Fruit fly (Drosophila melanogaster): Measurements from ENCODE around the gene CG10011.

The CG10011 gene

dm6 chr3R:28650380-28650779 is 15.5 kb upstream of the CG10011 start, which contains the start of gene CG31050:
Gene CG31050 (minus strand): TSS chr3R:28650480.
- TF ChIP-seq EcR (GFP tag; optimal IDR thresholded peaks at IDR 0.05) (no peak), psq (optimal IDR thresholded peaks at IDR 0.05) (no peak), CG8478 (optimal IDR thresholded peaks at IDR 0.05) (no peak), pan (optimal IDR thresholded peaks at IDR 0.05) (no peak), usp (GFP tag; optimal IDR thresholded peaks at IDR 0.05) (no peak), Dll (optimal IDR thresholded peaks at IDR 0.05) (no peak)

DNA sequence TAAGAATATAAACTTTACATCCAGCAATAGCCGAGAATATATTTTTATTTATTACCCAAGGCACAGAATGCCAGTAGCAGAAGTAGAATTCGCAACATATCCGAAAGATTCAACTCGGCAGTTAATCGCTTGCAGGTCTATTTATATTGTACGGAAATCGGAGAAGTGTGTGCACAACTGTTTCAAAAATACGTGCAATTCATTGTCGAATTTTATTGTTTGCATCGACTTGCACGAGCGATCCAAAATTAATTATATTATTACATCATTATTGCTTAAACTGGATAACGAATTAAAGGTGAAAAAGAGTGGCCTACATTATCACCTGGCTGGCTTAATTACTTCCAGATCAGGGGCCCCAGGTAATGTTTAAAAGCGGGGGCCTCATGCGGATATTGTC is 7.9 kb upstream of the CG10011 start, which contains the start of gene CG14062:
TSS of gene CG14062 (minus strand) at position 101 of the 400 bp plus-strand sequence.
- no peak for TF ChIP-seq pan (optimal IDR thresholded peaks at IDR 0.05)
- TF ChIP-seq usp (GFP tag; optimal IDR thresholded peaks at IDR 0.05) = no peak
- no peak for TF ChIP-seq Dll (optimal IDR thresholded peaks at IDR 0.05)
- TF ChIP-seq EcR (GFP tag; optimal IDR thresholded peaks at IDR 0.05) = no peak
- TF ChIP-seq psq (optimal IDR thresholded peaks at IDR 0.05) = no peak
- no peak for TF ChIP-seq CG8478 (optimal IDR thresholded peaks at IDR 0.05)

- TF ChIP-seq psq (optimal IDR thresholded peaks at IDR 0.05) (no peak), usp (GFP tag; optimal IDR thresholded peaks at IDR 0.05) (no peak), Dll (optimal IDR thresholded peaks at IDR 0.05) (no peak), CG8478 (optimal IDR thresholded peaks at IDR 0.05) (no peak), pan (optimal IDR thresholded peaks at IDR 0.05) (no peak), EcR (GFP tag; optimal IDR thresholded peaks at IDR 0.05) (no peak)
Measured at dm6 chr3R:28636111-28636510, 1.2 kb upstream of the CG10011 start, which contains the start of gene CG9988. Gene CG9988 (plus strand): TSS chr3R:28636411.

- TF ChIP-seq Dll (optimal IDR thresholded peaks at IDR 0.05) (peak; percentile 25), EcR (GFP tag; optimal IDR thresholded peaks at IDR 0.05) (no peak)
Measured at dm6 chr3R:28634261-28634980, 478 bp downstream of the CG10011 start.

- TF ChIP-seq CG8478 (optimal IDR thresholded peaks at IDR 0.05) = no peak
- TF ChIP-seq Dll (optimal IDR thresholded peaks at IDR 0.05) = no peak
- no peak for TF ChIP-seq psq (optimal IDR thresholded peaks at IDR 0.05)
- TF ChIP-seq pan (optimal IDR thresholded peaks at IDR 0.05) = no peak
- no peak for TF ChIP-seq usp (GFP tag; optimal IDR thresholded peaks at IDR 0.05)
- TF ChIP-seq EcR (GFP tag; optimal IDR thresholded peaks at IDR 0.05) = no peak
Measured at dm6 chr3R:28633746-28634145, 1.2 kb downstream of the CG10011 start.

dm6 chr3R:28631753-28632152 is 3.1 kb downstream of the CG10011 start:
- TF ChIP-seq CG8478 (optimal IDR thresholded peaks at IDR 0.05) (no peak), psq (optimal IDR thresholded peaks at IDR 0.05) (no peak), pan (optimal IDR thresholded peaks at IDR 0.05) (no peak), usp (GFP tag; optimal IDR thresholded peaks at IDR 0.05) (no peak), Dll (optimal IDR thresholded peaks at IDR 0.05) (no peak), EcR (GFP tag; optimal IDR thresholded peaks at IDR 0.05) (no peak)

DNA sequence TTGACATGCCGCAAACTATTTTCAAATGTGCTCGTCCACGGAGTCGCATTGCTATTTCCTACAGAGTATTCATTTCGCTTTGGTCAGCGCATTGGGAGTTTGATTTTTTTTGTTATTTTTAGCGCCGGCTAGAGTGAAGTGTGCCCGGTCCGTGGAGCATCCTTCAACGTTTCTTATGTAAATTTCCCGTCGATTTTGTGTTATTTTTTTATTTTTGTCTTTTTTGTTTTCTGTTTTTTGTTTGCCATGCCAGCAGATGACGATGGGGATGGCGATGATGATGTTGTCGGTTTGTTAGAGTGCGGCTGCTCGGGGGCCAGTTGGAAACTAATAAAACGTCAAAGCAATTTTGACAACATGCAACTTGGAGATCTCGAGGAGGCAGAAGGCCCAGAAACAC is 4.0 kb downstream of the CG10011 start:
- TF ChIP-seq usp (GFP tag; optimal IDR thresholded peaks at IDR 0.05) = no peak
- no peak for TF ChIP-seq Dll (optimal IDR thresholded peaks at IDR 0.05)

DNA sequence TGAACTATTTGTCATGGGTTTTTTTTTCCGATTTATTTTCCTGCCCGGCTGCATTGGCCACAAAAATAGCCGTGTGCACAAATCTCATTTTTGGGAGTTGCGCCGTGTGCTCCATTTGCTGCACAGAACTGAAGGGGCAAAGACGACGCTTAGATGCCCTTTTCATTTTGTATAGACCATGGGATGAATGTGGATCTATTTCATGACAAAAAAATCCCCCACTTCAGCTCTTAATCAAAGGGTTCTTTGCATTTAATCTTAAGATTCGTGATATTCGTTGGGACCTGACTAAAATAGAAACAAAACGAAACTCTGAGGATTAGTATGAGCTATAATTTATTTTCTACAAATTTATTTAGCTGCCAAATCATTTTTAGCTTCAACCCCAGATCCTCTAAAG is 4.8 kb downstream of the CG10011 start:
- TF ChIP-seq pan (optimal IDR thresholded peaks at IDR 0.05) (no peak), usp (GFP tag; optimal IDR thresholded peaks at IDR 0.05) (no peak)

- TF ChIP-seq Dll (optimal IDR thresholded peaks at IDR 0.05) = no peak
- peak in 1 of 2 experiments; percentile 77 for TF ChIP-seq EcR (GFP tag; optimal IDR thresholded peaks at IDR 0.05)
- TF ChIP-seq usp (GFP tag; optimal IDR thresholded peaks at IDR 0.05) = no peak
- TF ChIP-seq pan (optimal IDR thresholded peaks at IDR 0.05) = no peak
Measured at dm6 chr3R:28629186-28629979, 5.5 kb downstream of the CG10011 start.

DNA sequence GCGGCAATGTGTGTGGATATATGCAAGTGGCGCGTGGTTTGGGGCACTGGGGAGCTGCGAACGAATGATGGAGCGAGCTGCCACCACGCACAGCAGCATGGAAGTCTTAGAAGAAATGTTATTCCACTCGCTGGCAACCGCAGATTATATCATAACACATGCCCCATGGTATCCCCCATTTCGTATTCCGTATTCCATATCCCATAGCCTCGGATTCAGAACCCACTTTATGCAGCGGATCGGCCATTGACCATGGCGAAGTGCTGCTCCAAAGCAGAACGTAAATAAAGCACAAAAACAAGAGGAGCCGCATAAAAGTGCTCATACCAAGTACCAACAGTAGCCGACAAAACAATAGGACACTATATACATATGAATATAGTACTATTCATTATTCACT is 6.2 kb downstream of the CG10011 start:
- TF ChIP-seq psq (optimal IDR thresholded peaks at IDR 0.05) = no peak
- TF ChIP-seq pan (optimal IDR thresholded peaks at IDR 0.05) = no peak
- peak in 1 of 2 experiments; percentile 57 for TF ChIP-seq EcR (GFP tag; optimal IDR thresholded peaks at IDR 0.05)
- TF ChIP-seq CG8478 (optimal IDR thresholded peaks at IDR 0.05) = no peak

DNA sequence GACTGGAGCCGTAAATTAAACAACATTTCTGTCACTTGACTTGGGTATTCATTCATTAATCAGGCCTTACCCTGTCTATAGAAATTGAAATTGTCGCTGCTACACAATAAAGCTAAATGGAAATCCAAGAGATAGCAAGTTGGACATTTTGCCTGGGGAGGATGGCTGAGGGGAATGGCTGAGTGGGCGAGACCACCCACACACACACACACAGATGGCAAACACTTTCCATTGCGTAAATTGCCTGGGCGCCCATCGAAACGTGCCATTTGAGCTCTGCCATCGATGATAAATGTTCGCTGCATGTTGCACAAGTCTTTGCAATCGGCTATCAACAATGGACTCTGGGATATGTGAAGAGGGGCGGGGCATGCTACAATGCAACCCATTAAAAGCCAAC is 7.6 kb downstream of the CG10011 start:
- no peak for TF ChIP-seq usp (GFP tag; optimal IDR thresholded peaks at IDR 0.05)
- TF ChIP-seq psq (optimal IDR thresholded peaks at IDR 0.05) = no peak
- TF ChIP-seq CG8478 (optimal IDR thresholded peaks at IDR 0.05) = no peak

DNA sequence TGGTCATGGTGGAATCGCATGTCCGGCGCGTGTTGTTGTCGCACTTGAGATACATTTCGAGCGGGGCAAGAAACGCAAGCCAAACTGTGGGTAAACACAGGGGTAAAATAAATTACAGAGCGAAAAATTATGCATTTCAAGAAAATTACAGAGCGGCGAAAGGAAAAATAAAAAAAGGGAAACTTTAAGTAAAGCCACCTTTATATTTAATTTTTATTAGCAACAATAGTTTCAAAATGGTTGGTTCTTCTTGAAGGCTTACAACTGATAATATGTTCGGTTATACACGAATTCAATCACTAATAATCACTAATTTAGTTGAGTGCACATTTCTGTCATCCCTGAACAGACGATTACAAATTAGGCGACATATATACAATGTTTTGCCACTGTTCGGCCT is 11.3 kb downstream of the CG10011 start:
- no peak for TF ChIP-seq psq (optimal IDR thresholded peaks at IDR 0.05)

DNA sequence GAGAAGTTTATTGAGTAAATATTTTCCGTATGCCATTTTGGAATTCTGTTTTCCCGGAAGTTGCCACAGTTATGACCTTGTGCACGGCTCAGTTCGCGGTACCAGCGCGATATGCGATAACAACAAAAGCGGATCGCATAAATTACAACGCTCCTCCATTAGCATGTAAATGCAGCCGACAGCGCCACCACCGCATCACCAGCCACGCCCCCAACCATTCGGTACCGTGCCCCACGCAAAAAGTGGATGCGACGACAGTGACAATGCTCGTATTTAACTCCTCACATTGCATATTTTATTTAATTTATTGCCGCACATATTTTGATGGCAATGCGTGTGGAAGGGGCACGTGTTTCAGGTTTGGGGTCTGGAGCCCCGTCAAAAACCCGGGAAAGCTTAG is 11.8 kb downstream of the CG10011 start:
- TF ChIP-seq CG8478 (optimal IDR thresholded peaks at IDR 0.05) = no peak
- TF ChIP-seq usp (GFP tag; optimal IDR thresholded peaks at IDR 0.05) = no peak
- no peak for TF ChIP-seq EcR (GFP tag; optimal IDR thresholded peaks at IDR 0.05)
- TF ChIP-seq pan (optimal IDR thresholded peaks at IDR 0.05) = no peak
- TF ChIP-seq Dll (optimal IDR thresholded peaks at IDR 0.05) = no peak
- no peak for TF ChIP-seq psq (optimal IDR thresholded peaks at IDR 0.05)

Measured in whole organism.